Fruit fly (Drosophila melanogaster) whole organism, embryonic: Measurements from ENCODE around the gene CG10252.

Experiments used
- Adf1 ChIP-seq: fragments of 200-800 bp; sonication (Bioruptor generic); IDR thresholded peaks from 2 replicates; pipeline ENCODE4 v1.3.6; 2022; ENCODE audit warnings: missing biosample characterization, missing genetic modification characterization
- Bdp1 ChIP-seq: fragments of 200-800 bp; sonication (Bioruptor generic); optimal IDR thresholded peaks from 3 replicates; lab custom pipeline; 2016; ENCODE audit warnings: missing biosample characterization, missing genetic modification characterization
- CG10462 ChIP-seq: fragments of 200-800 bp; sonication (Bioruptor generic); optimal IDR thresholded peaks from 2 replicates; lab custom pipeline; 2016; ENCODE audit warnings: missing biosample characterization, missing genetic modification characterization
- CG11398 ChIP-seq: fragments of 200-800 bp; sonication (Bioruptor generic); optimal IDR thresholded peaks from 2 replicates; lab custom pipeline; 2016; ENCODE audit warnings: missing biosample characterization, missing genetic modification characterization
- CG11504 ChIP-seq: fragments of 200-800 bp; sonication (Bioruptor generic); optimal IDR thresholded peaks from 3 replicates; lab custom pipeline; 2019; ENCODE audit warnings: missing biosample characterization, mild to moderate bottlenecking, missing genetic modification characterization, moderate library complexity
- CG11696 ChIP-seq: fragments of 200-800 bp; sonication (Bioruptor generic); IDR thresholded peaks from 2 replicates; pipeline ENCODE4 v1.3.6; 2022; ENCODE audit warnings: missing biosample characterization, missing genetic modification characterization
- CG12391 ChIP-seq: fragments of 200-800 bp; sonication (Bioruptor generic); optimal IDR thresholded peaks from 3 replicates; lab custom pipeline; 2018; ENCODE audit warnings: missing biosample characterization, mild to moderate bottlenecking, missing genetic modification characterization, moderate library complexity
- CG14050 ChIP-seq: fragments of 200-800 bp; sonication (Bioruptor generic); IDR thresholded peaks from 3 replicates; pipeline ENCODE4 v1.3.6; 2022; ENCODE audit warnings: missing biosample characterization, missing genetic modification characterization
- CG14441 ChIP-seq: fragments of 200-800 bp; sonication (Bioruptor generic); IDR thresholded peaks from 2 replicates; pipeline ENCODE4 v1.3.6; 2022; ENCODE audit warnings: missing biosample characterization, missing genetic modification characterization
- CG14667 ChIP-seq: fragments of 200-800 bp; sonication (Bioruptor generic); IDR thresholded peaks from 2 replicates; pipeline ENCODE4 v1.3.6; 2022; ENCODE audit warnings: missing biosample characterization, missing genetic modification characterization
- CG15479 ChIP-seq: fragments of 200-800 bp; sonication (Bioruptor generic); optimal IDR thresholded peaks from 3 replicates; lab custom pipeline; 2019; ENCODE audit warnings: missing biosample characterization, mild to moderate bottlenecking, missing genetic modification characterization, moderate library complexity
- CG16813 ChIP-seq: fragments of 200-800 bp; sonication (Bioruptor generic); IDR thresholded peaks from 3 replicates; pipeline ENCODE4 v1.3.6; 2022; ENCODE audit warnings: missing biosample characterization, missing genetic modification characterization; ENCODE audit not compliant: partially characterized antibody
- CG17385 ChIP-seq: fragments of 200-800 bp; sonication (Bioruptor generic); optimal IDR thresholded peaks from 3 replicates; lab custom pipeline; 2018; ENCODE audit warnings: missing biosample characterization, mild to moderate bottlenecking, missing genetic modification characterization
- CG2120 ChIP-seq: fragments of 200-800 bp; sonication (Bioruptor generic); optimal IDR thresholded peaks from 3 replicates; lab custom pipeline; 2016; ENCODE audit warnings: missing biosample characterization, missing genetic modification characterization
- CG3726 ChIP-seq: fragments of 200-800 bp; sonication (Bioruptor generic); IDR thresholded peaks from 3 replicates; pipeline ENCODE4, ENCODE4 v1.3.6; 2022; ENCODE audit warnings: missing biosample characterization, missing genetic modification characterization
- CG42726 ChIP-seq: fragments of 200-800 bp; sonication (Bioruptor generic); IDR thresholded peaks from 2 replicates; pipeline ENCODE4 v1.3.6; 2022; ENCODE audit warnings: missing biosample characterization, missing genetic modification characterization; ENCODE audit not compliant: partially characterized antibody
- CG4404 ChIP-seq: fragments of 200-800 bp; sonication (Bioruptor generic); IDR thresholded peaks from 2 replicates; pipeline ENCODE4 v1.3.6; 2022; ENCODE audit warnings: missing biosample characterization, missing genetic modification characterization
- CG8765 ChIP-seq: fragments of 200-800 bp; sonication (Bioruptor generic); IDR thresholded peaks from 2 replicates; pipeline ENCODE4 v1.3.6; 2022; ENCODE audit warnings: missing biosample characterization, missing genetic modification characterization
- CrebB ChIP-seq: fragments of 200-800 bp; sonication (Bioruptor generic); optimal IDR thresholded peaks from 3 replicates; lab custom pipeline; 2018; ENCODE audit warnings: missing biosample characterization, mild to moderate bottlenecking, missing genetic modification characterization
- Dad ChIP-seq: fragments of 200-800 bp; sonication (Bioruptor generic); optimal IDR thresholded peaks from 3 replicates; lab custom pipeline; 2016; ENCODE audit warnings: missing biosample characterization, missing genetic modification characterization
- Dbx ChIP-seq: fragments of 200-800 bp; sonication (Bioruptor generic); IDR thresholded peaks from 3 replicates; pipeline ENCODE4 v1.3.6; 2022; ENCODE audit warnings: missing biosample characterization, missing genetic modification characterization
- Drgx ChIP-seq: fragments of 200-800 bp; sonication (Bioruptor generic); IDR thresholded peaks from 2 replicates; pipeline ENCODE4 v1.3.6; 2022; ENCODE audit warnings: missing biosample characterization, missing genetic modification characterization
- E2f1 ChIP-seq: fragments of 200-800 bp; sonication (Bioruptor generic); IDR thresholded peaks from 2 replicates; pipeline ENCODE4 v1.3.6; 2022; ENCODE audit warnings: missing biosample characterization, missing genetic modification characterization
- Hr39 ChIP-seq: fragments of >200 bp; optimal IDR thresholded peaks from 2 replicates; lab custom pipeline; 2017
- Kr ChIP-seq: fragments of 200-800 bp; sonication (Bioruptor generic); optimal IDR thresholded peaks from 2 replicates; lab custom pipeline; 2017; ENCODE audit warnings: missing biosample characterization, mild to moderate bottlenecking, missing genetic modification characterization
- Opbp ChIP-seq: fragments of 200-800 bp; sonication (Bioruptor generic); IDR thresholded peaks from 3 replicates; pipeline ENCODE4 v1.3.6; 2022; ENCODE audit warnings: missing biosample characterization, missing genetic modification characterization; ENCODE audit not compliant: partially characterized antibody
- Ptx1 ChIP-seq: fragments of 200-800 bp; sonication (Bioruptor generic); IDR thresholded peaks from 2 replicates; pipeline ENCODE4 v1.3.6; 2022; ENCODE audit warnings: missing biosample characterization, missing genetic modification characterization
- Sox102F ChIP-seq: fragments of 200-800 bp; sonication (Bioruptor generic); optimal IDR thresholded peaks from 2 replicates; lab custom pipeline; 2018; ENCODE audit warnings: missing biosample characterization, mild to moderate bottlenecking, missing genetic modification characterization, moderate library complexity
- Usf ChIP-seq: fragments of 200-800 bp; sonication (Bioruptor generic); optimal IDR thresholded peaks from 2 replicates; lab custom pipeline; 2017; ENCODE audit warnings: missing genotype, missing biosample characterization, missing genetic modification characterization
- ato ChIP-seq: fragments of 200-800 bp; sonication (Bioruptor generic); IDR thresholded peaks from 2 replicates; pipeline ENCODE4 v1.3.6; 2022; ENCODE audit warnings: missing biosample characterization, missing genetic modification characterization; ENCODE audit not compliant: partially characterized antibody
- chif ChIP-seq, 2 experiments: fragments of 200-800 bp; sonication (Bioruptor generic); optimal IDR thresholded peaks; 3 replicates each; lab custom pipeline; 2016; ENCODE audit warnings: missing biosample characterization in 2 of 2, missing genetic modification characterization in 2 of 2
- chm ChIP-seq: fragments of 200-800 bp; sonication (Bioruptor generic); IDR thresholded peaks from 2 replicates; pipeline ENCODE4 v1.3.6; 2022; ENCODE audit warnings: missing biosample characterization, missing genetic modification characterization
- crc ChIP-seq: fragments of 200-800 bp; sonication (Bioruptor generic); optimal IDR thresholded peaks from 2 replicates; lab custom pipeline; 2016; ENCODE audit warnings: missing biosample characterization, missing genetic modification characterization
- danr ChIP-seq: fragments of 200-800 bp; sonication (Bioruptor generic); IDR thresholded peaks from 2 replicates; pipeline ENCODE4 v1.3.6; 2022; ENCODE audit warnings: missing biosample characterization, missing genetic modification characterization
- ems ChIP-seq: fragments of 200-800 bp; sonication (Bioruptor generic); optimal IDR thresholded peaks from 3 replicates; lab custom pipeline; 2016; ENCODE audit warnings: missing biosample characterization, missing genetic modification characterization
- exex ChIP-seq: fragments of 200-800 bp; sonication (Bioruptor generic); optimal IDR thresholded peaks from 4 replicates; lab custom pipeline; 2018; ENCODE audit warnings: missing biosample characterization, mild to moderate bottlenecking, missing genetic modification characterization, moderate library complexity
- fd102C ChIP-seq: fragments of 200-800 bp; sonication (Bioruptor generic); optimal IDR thresholded peaks from 2 replicates; lab custom pipeline; 2018; ENCODE audit warnings: missing biosample characterization, mild to moderate bottlenecking, missing genetic modification characterization, moderate library complexity
- gfzf ChIP-seq: fragments of 200-800 bp; sonication (Bioruptor generic); optimal IDR thresholded peaks from 2 replicates; lab custom pipeline; 2016; ENCODE audit warnings: missing biosample characterization, mild to moderate bottlenecking, missing genetic modification characterization, moderate library complexity
- gsb-n ChIP-seq: fragments of 200-800 bp; sonication (Bioruptor generic); optimal IDR thresholded peaks from 3 replicates; lab custom pipeline; 2018; ENCODE audit warnings: missing biosample characterization, mild to moderate bottlenecking, missing genetic modification characterization
- insv ChIP-seq, 2 experiments: fragments of 200-800 bp; sonication (Bioruptor generic); optimal IDR thresholded peaks; 3 replicates each; lab custom pipeline; 2016 to 2018; ENCODE audit warnings: missing biosample characterization in 2 of 2, missing genetic modification characterization in 2 of 2
- inv ChIP-seq: fragments of 200-800 bp; sonication (Bioruptor generic); IDR thresholded peaks from 2 replicates; pipeline ENCODE4 v1.3.6; 2022; ENCODE audit warnings: missing biosample characterization, missing genetic modification characterization; ENCODE audit not compliant: partially characterized antibody
- mam ChIP-seq: fragments of 200-800 bp; sonication (Bioruptor generic); optimal IDR thresholded peaks from 3 replicates; lab custom pipeline; 2016; ENCODE audit warnings: missing biosample characterization, missing genetic modification characterization
- mld ChIP-seq: fragments of 200-800 bp; sonication (Bioruptor generic); IDR thresholded peaks from 3 replicates; pipeline ENCODE4 v1.3.6; 2022; ENCODE audit warnings: missing biosample characterization, missing genetic modification characterization; ENCODE audit not compliant: partially characterized antibody
- sens-2 ChIP-seq: fragments of 200-800 bp; sonication (Bioruptor generic); IDR thresholded peaks from 2 replicates; pipeline ENCODE4 v1.3.6; 2022; ENCODE audit warnings: missing biosample characterization, missing genetic modification characterization
- seq ChIP-seq: fragments of 200-800 bp; sonication (Bioruptor generic); IDR thresholded peaks from 2 replicates; pipeline ENCODE4 v1.3.6; 2022; ENCODE audit warnings: missing biosample characterization, missing genetic modification characterization
- sima ChIP-seq: fragments of 200-800 bp; sonication (Bioruptor generic); optimal IDR thresholded peaks from 2 replicates; lab custom pipeline; 2016; ENCODE audit warnings: missing biosample characterization, missing genetic modification characterization
- slou ChIP-seq: fragments of 200-800 bp; sonication (Bioruptor generic); optimal IDR thresholded peaks from 3 replicates; lab custom pipeline; 2016; ENCODE audit warnings: missing biosample characterization, missing genetic modification characterization
- so ChIP-seq: fragments of 200-800 bp; sonication (Bioruptor generic); IDR thresholded peaks from 3 replicates; pipeline ENCODE4 v1.3.6; 2022; ENCODE audit warnings: missing biosample characterization, missing genetic modification characterization
- tll ChIP-seq, 2 experiments: fragments of 200-800 bp in 1 of 2; fragments of >200 bp in 1 of 2; sonication (Bioruptor generic) in 1 of 2; optimal IDR thresholded peaks; 2 replicates each; lab custom pipeline; 2017 to 2019; ENCODE audit warnings: missing biosample characterization in 2 of 2, missing genetic modification characterization in 2 of 2, mild to moderate bottlenecking in 1 of 2, moderate library complexity in 1 of 2
- tup ChIP-seq: fragments of 200-800 bp; sonication (Bioruptor generic); optimal IDR thresholded peaks from 2 replicates; lab custom pipeline; 2016; ENCODE audit warnings: missing biosample characterization, mild to moderate bottlenecking, missing genetic modification characterization, moderate library complexity
- vvl ChIP-seq: fragments of 200-800 bp; sonication (Bioruptor generic); IDR thresholded peaks from 2 replicates; pipeline ENCODE4 v1.3.6; 2022; ENCODE audit warnings: missing biosample characterization, missing genetic modification characterization

The CG10252 gene

DNA sequence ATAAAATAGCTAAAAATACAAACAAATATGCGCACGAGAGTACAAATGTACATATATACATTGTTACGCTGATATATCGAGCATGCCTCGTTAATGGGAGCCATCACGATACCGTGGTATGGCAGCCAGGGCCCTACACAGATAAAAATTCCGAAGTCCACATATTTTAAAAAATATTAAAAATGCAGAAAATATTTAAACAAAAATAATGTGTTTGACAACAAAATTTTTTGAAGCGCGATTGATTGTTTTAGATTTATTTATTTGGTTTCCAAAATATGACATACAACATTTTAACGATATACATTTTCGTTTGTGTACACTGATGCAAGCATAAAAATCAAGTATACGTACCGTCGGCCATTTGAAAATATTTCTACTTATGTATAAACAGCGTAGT lies 30.7 kb upstream of the CG10252 start (continued):
- TF ChIP-seq chm (GFP tag; lab: Robert Waterston, UW) (peak; percentile 70; the same call in 1 of the 2 replicates), CG10462 (GFP tag; lab: Kevin White, UChicago) (peak; percentile 49), sens-2 (GFP tag; lab: Robert Waterston, UW) (no peak), slou (GFP tag; lab: Kevin White, UChicago) (peak; percentile 71), Usf (peak; percentile 64), CG3726 (GFP tag; lab: Robert Waterston, UW) (no peak), gfzf (no peak), Dbx (GFP tag; lab: Robert Waterston, UW) (peak; percentile 92), tup (peak; percentile 40), Opbp (GFP tag; lab: Robert Waterston, UW) (no peak), tll (GFP tag; optimal IDR thresholded peaks at IDR 0.05; lab: Kevin White, UChicago) (no peak), CG42726 (GFP tag; lab: Robert Waterston, UW) (no peak), CG14441 (GFP tag; lab: Robert Waterston, UW) (peak; percentile 79), mld (GFP tag; lab: Robert Waterston, UW) (no peak), CG12391 (tag; lab: Kevin White, UChicago) (peak; percentile 83), vvl (GFP tag; lab: Robert Waterston, UW) (peak; percentile 88), CG14667 (GFP tag; lab: Robert Waterston, UW) (peak; percentile 55; the same call in 1 of the 2 replicates), Adf1 (GFP tag; lab: Robert Waterston, UW) (peak; percentile 68), fd102C (GFP tag; lab: Kevin White, UChicago) (no peak), CG15479 (no peak), inv (no peak), CG11504 (peak; percentile 83), Drgx (GFP tag; lab: Robert Waterston, UW) (peak; percentile 88), insv (GFP tag; optimal IDR thresholded peaks at IDR 0.05; lab: Kevin White, UChicago) (no peak), CG17385 (GFP tag; lab: Kevin White, UChicago) (peak; percentile 72), sima (GFP tag; lab: Kevin White, UChicago) (peak; percentile 22), crc (GFP tag; lab: Kevin White, UChicago) (peak; percentile 53), CG2120 (GFP tag; lab: Kevin White, UChicago) (peak; percentile 95), ems (peak; percentile 64), CG4404 (peak; percentile 57), Bdp1 (GFP tag; lab: Kevin White, UChicago) (peak; percentile 52), chif (GFP tag; optimal IDR thresholded peaks at IDR 0.05; lab: Kevin White, UChicago) (peak; percentile 45 to 57), seq (GFP tag; lab: Robert Waterston, UW) (peak; percentile 80), Hr39 (no peak), CG16813 (no peak), E2f1 (GFP tag; lab: Robert Waterston, UW) (peak; percentile 73), CG11696 (GFP tag; lab: Robert Waterston, UW) (peak; percentile 59), ato (no peak), CrebB (tag; lab: Kevin White, UChicago) (peak; percentile 66), Dad (peak; percentile 42), mam (GFP tag; lab: Kevin White, UChicago) (peak; percentile 85), CG14050 (GFP tag; lab: Robert Waterston, UW) (peak; percentile 67), danr (GFP tag; lab: Robert Waterston, UW) (peak; percentile 43; the same call in 1 of the 2 replicates), exex (tag; lab: Kevin White, UChicago) (peak; percentile 54), Kr (no peak), gsb-n (tag; lab: Kevin White, UChicago) (peak; percentile 4), CG11398 (GFP tag; lab: Kevin White, UChicago) (peak; percentile 3), so (peak; percentile 66; the same call in 1 of the 3 replicates), Sox102F (GFP tag; lab: Kevin White, UChicago) (peak; percentile 81), Ptx1 (GFP tag; lab: Robert Waterston, UW) (peak; percentile 86), CG8765 (GFP tag; lab: Robert Waterston, UW) (no peak; the same call in 1 of the 2 replicates)
